Fruit fly (Drosophila melanogaster) whole organism, embryonic: Measurements from ENCODE around the gene BBIP1.
A peak's percentile ranks its signal among the peaks of the same experiment; 100 is the strongest.

Source experiments
- ATbp ChIP-seq: fragments of 200-800 bp; sonication (Bioruptor generic); optimal IDR thresholded peaks from 2 replicates; lab custom pipeline; 2017; ENCODE audit warnings: missing biosample characterization, mild to moderate bottlenecking, missing genetic modification characterization, missing genetic modification reagents
- Asciz ChIP-seq: fragments of 200-800 bp; sonication (Bioruptor generic); optimal IDR thresholded peaks from 2 replicates; lab custom pipeline; 2017; ENCODE audit warnings: missing biosample characterization, mild to moderate bottlenecking, missing genetic modification characterization, missing genetic modification reagents
- Bgb ChIP-seq: fragments of 200-800 bp; sonication (Bioruptor generic); IDR thresholded peaks from 2 replicates; pipeline ENCODE4 v1.3.6; 2022; ENCODE audit warnings: missing biosample characterization, missing genetic modification characterization; ENCODE audit not compliant: partially characterized antibody
- CG10462 ChIP-seq: fragments of 200-800 bp; sonication (Bioruptor generic); optimal IDR thresholded peaks from 2 replicates; lab custom pipeline; 2016; ENCODE audit warnings: missing biosample characterization, missing genetic modification characterization
- CG10959 ChIP-seq: fragments of 200-800 bp; sonication (Bioruptor generic); IDR thresholded peaks from 2 replicates; pipeline ENCODE4 v1.3.6; 2022; ENCODE audit warnings: missing biosample characterization, missing genetic modification characterization
- CG12104 ChIP-seq: fragments of 200-800 bp; sonication (Bioruptor generic); optimal IDR thresholded peaks from 3 replicates; lab custom pipeline; 2016; ENCODE audit warnings: missing biosample characterization, missing genetic modification characterization
- CG12155 ChIP-seq: fragments of 200-800 bp; sonication (Bioruptor generic); optimal IDR thresholded peaks from 3 replicates; lab custom pipeline; 2016; ENCODE audit warnings: missing biosample characterization, missing genetic modification characterization
- CG13894 ChIP-seq: fragments of 200-800 bp; sonication (Bioruptor generic); optimal IDR thresholded peaks from 3 replicates; lab custom pipeline; 2018; ENCODE audit warnings: missing biosample characterization, mild to moderate bottlenecking, missing genetic modification characterization, moderate library complexity
- CG15073 ChIP-seq: fragments of 200-800 bp; sonication (Bioruptor generic); optimal IDR thresholded peaks from 2 replicates; lab custom pipeline; 2016; ENCODE audit warnings: missing biosample characterization, missing genetic modification characterization
- CG16779 ChIP-seq: fragments of 200-800 bp; sonication (Bioruptor generic); IDR thresholded peaks from 2 replicates; pipeline ENCODE4 v1.3.6; 2022; ENCODE audit warnings: missing biosample characterization, missing genetic modification characterization
- CG17612 ChIP-seq: fragments of 200-800 bp; sonication (Bioruptor generic); IDR thresholded peaks from 2 replicates; pipeline ENCODE4 v1.3.6; 2022; ENCODE audit warnings: missing biosample characterization, missing genetic modification characterization
- CG1832 ChIP-seq: fragments of 200-800 bp; sonication (Bioruptor generic); optimal IDR thresholded peaks from 2 replicates; lab custom pipeline; 2017; ENCODE audit warnings: missing biosample characterization, mild to moderate bottlenecking, missing genetic modification characterization, inconsistent platforms
- CG32767 ChIP-seq: fragments of 200-800 bp; sonication (Bioruptor generic); IDR thresholded peaks from 2 replicates; pipeline ENCODE4 v1.3.6; 2022; ENCODE audit warnings: missing biosample characterization, missing genetic modification characterization
- CG4820 ChIP-seq: fragments of 200-800 bp; sonication (Bioruptor generic); optimal IDR thresholded peaks from 3 replicates; lab custom pipeline; 2016; ENCODE audit warnings: missing biosample characterization, missing genetic modification characterization
- CG7928 ChIP-seq: fragments of 200-800 bp; sonication (Bioruptor generic); optimal IDR thresholded peaks from 2 replicates; lab custom pipeline; 2017; ENCODE audit warnings: missing biosample characterization, mild to moderate bottlenecking, missing genetic modification characterization
- CG7987 ChIP-seq: fragments of 200-800 bp; sonication (Bioruptor generic); optimal IDR thresholded peaks from 2 replicates; lab custom pipeline; 2018; ENCODE audit warnings: missing biosample characterization, mild to moderate bottlenecking, missing genetic modification characterization, moderate library complexity
- CG8765 ChIP-seq: fragments of 200-800 bp; sonication (Bioruptor generic); IDR thresholded peaks from 2 replicates; pipeline ENCODE4 v1.3.6; 2022; ENCODE audit warnings: missing biosample characterization, missing genetic modification characterization
- CHES-1-like ChIP-seq: fragments of 200-800 bp; sonication (Bioruptor generic); optimal IDR thresholded peaks from 2 replicates; lab custom pipeline; 2016; ENCODE audit warnings: missing biosample characterization, missing genetic modification characterization
- E2f1 ChIP-seq: fragments of 200-800 bp; sonication (Bioruptor generic); IDR thresholded peaks from 2 replicates; pipeline ENCODE4 v1.3.6; 2022; ENCODE audit warnings: missing biosample characterization, missing genetic modification characterization
- Ets65A ChIP-seq: fragments of 200-800 bp; sonication (Bioruptor generic); peaks from one replicate; lab custom pipeline; 2016; ENCODE audit warnings: missing biosample characterization, missing genetic modification characterization
- HLH54F ChIP-seq: fragments of 200-800 bp; sonication (Bioruptor generic); optimal IDR thresholded peaks from 3 replicates; lab custom pipeline; 2016; ENCODE audit warnings: missing biosample characterization, missing genetic modification characterization
- Hand ChIP-seq: fragments of 200-800 bp; sonication (Bioruptor generic); optimal IDR thresholded peaks from 2 replicates; lab custom pipeline; 2017; ENCODE audit warnings: mild to moderate bottlenecking, missing biosample characterization, missing genetic modification reagents, missing genetic modification characterization
- Hey ChIP-seq: fragments of 200-800 bp; sonication (Bioruptor generic); optimal IDR thresholded peaks from 3 replicates; lab custom pipeline; 2018; ENCODE audit warnings: missing biosample characterization, mild to moderate bottlenecking, missing genetic modification characterization
- HmgD ChIP-seq: fragments of 200-800 bp; sonication (Bioruptor generic); optimal IDR thresholded peaks from 3 replicates; lab custom pipeline; 2016; ENCODE audit warnings: missing biosample characterization, missing genetic modification characterization
- Hr3 ChIP-seq: fragments of 200-800 bp; sonication (Bioruptor generic); optimal IDR thresholded peaks from 3 replicates; lab custom pipeline; 2016; ENCODE audit warnings: missing biosample characterization, missing genetic modification characterization
- Hr51 ChIP-seq, 2 experiments: fragments of 200-800 bp; sonication (Bioruptor generic); optimal IDR thresholded peaks; 2 replicates in 1 of 2; 3 replicates in 1 of 2; lab custom pipeline; 2016 to 2018; ENCODE audit warnings: missing biosample characterization in 2 of 2, missing genetic modification characterization in 2 of 2, mild to moderate bottlenecking in 1 of 2, moderate library complexity in 1 of 2
- MESR4 ChIP-seq: fragments of 200-800 bp; sonication (Bioruptor generic); optimal IDR thresholded peaks from 2 replicates; lab custom pipeline; 2018; ENCODE audit warnings: missing biosample characterization, mild to moderate bottlenecking, missing genetic modification characterization, moderate library complexity
- Nf-YA ChIP-seq: fragments of 200-800 bp; sonication (Bioruptor generic); IDR thresholded peaks from 2 replicates; pipeline ENCODE4 v1.3.6; 2022; ENCODE audit warnings: missing biosample characterization, missing genetic modification characterization
- Nf-YC ChIP-seq: fragments of 200-800 bp; optimal IDR thresholded peaks from 3 replicates; lab custom pipeline; 2019; ENCODE audit warnings: missing biosample characterization, mild to moderate bottlenecking, missing genetic modification characterization, moderate library complexity
- ab ChIP-seq: fragments of 200-800 bp; sonication (Bioruptor generic); optimal IDR thresholded peaks from 2 replicates; lab custom pipeline; 2016; ENCODE audit warnings: missing biosample characterization, missing genetic modification characterization
- ase ChIP-seq: fragments of 200-800 bp; sonication (Bioruptor generic); IDR thresholded peaks from 3 replicates; pipeline ENCODE4 v1.3.6; 2022; ENCODE audit warnings: missing biosample characterization, missing genetic modification characterization
- ash1 ChIP-seq: fragments of 200-800 bp; sonication (Bioruptor generic); optimal IDR thresholded peaks from 2 replicates; lab custom pipeline; 2018; ENCODE audit warnings: missing biosample characterization, mild to moderate bottlenecking, missing genetic modification characterization
- cato ChIP-seq: fragments of 200-800 bp; sonication (Bioruptor generic); optimal IDR thresholded peaks from 2 replicates; lab custom pipeline; 2016; ENCODE audit warnings: missing biosample characterization, missing genetic modification characterization, borderline replicate concordance
- ci ChIP-seq: fragments of 200-800 bp; sonication (Bioruptor generic); IDR thresholded peaks from 3 replicates; pipeline ENCODE4 v1.3.6; 2022; ENCODE audit warnings: missing biosample characterization, missing genetic modification characterization
- crc ChIP-seq: fragments of 200-800 bp; sonication (Bioruptor generic); optimal IDR thresholded peaks from 2 replicates; lab custom pipeline; 2016; ENCODE audit warnings: missing biosample characterization, missing genetic modification characterization
- dpn ChIP-seq, 2 experiments: fragments of 200-800 bp; sonication (Bioruptor generic); optimal IDR thresholded peaks; 3 replicates each; lab custom pipeline; 2016; ENCODE audit warnings: missing biosample characterization in 2 of 2, missing genetic modification characterization in 2 of 2
- emc ChIP-seq: fragments of 200-800 bp; sonication (Bioruptor generic); optimal IDR thresholded peaks from 2 replicates; lab custom pipeline; 2016; ENCODE audit warnings: missing biosample characterization, missing genetic modification characterization
- eve ChIP-seq, 2 experiments: fragments of >200 bp; optimal IDR thresholded peaks; 2 replicates each; lab custom pipeline; 2017; ENCODE audit warnings: missing biosample characterization in 2 of 2, missing genetic modification characterization in 2 of 2
- fd102C ChIP-seq: fragments of 200-800 bp; sonication (Bioruptor generic); optimal IDR thresholded peaks from 2 replicates; lab custom pipeline; 2018; ENCODE audit warnings: missing biosample characterization, mild to moderate bottlenecking, missing genetic modification characterization, moderate library complexity
- insv ChIP-seq, 2 experiments: fragments of 200-800 bp; sonication (Bioruptor generic); optimal IDR thresholded peaks; 3 replicates each; lab custom pipeline; 2016 to 2018; ENCODE audit warnings: missing biosample characterization in 2 of 2, missing genetic modification characterization in 2 of 2
- jumu ChIP-seq: fragments of 200-800 bp; sonication (Bioruptor generic); optimal IDR thresholded peaks from 3 replicates; lab custom pipeline; 2016; ENCODE audit warnings: missing biosample characterization, missing genetic modification characterization
- kah ChIP-seq: fragments of 200-800 bp; sonication (Bioruptor generic); optimal IDR thresholded peaks from 2 replicates; lab custom pipeline; 2018; ENCODE audit warnings: missing biosample characterization, mild to moderate bottlenecking, missing genetic modification characterization
- knrl ChIP-seq: fragments of 200-800 bp; sonication (Bioruptor generic); IDR thresholded peaks from 3 replicates; pipeline ENCODE4 v1.3.6; 2022; ENCODE audit warnings: missing biosample characterization, missing genetic modification characterization; ENCODE audit not compliant: partially characterized antibody
- lola ChIP-seq, 3 experiments: fragments of >200 bp in 2 of 3; fragments of 200-800 bp in 1 of 3; sonication (Bioruptor generic) in 1 of 3; optimal IDR thresholded peaks; 2 replicates each; lab custom pipeline; 2017 to 2019; ENCODE audit warnings: missing biosample characterization in 3 of 3, missing genetic modification characterization in 3 of 3, mild to moderate bottlenecking in 1 of 3, moderate library complexity in 1 of 3
- mirr ChIP-seq: fragments of 200-800 bp; sonication (Bioruptor generic); optimal IDR thresholded peaks from 3 replicates; lab custom pipeline; 2018; ENCODE audit warnings: missing biosample characterization, mild to moderate bottlenecking, missing genetic modification characterization
- repo ChIP-seq: fragments of 200-800 bp; sonication (Bioruptor generic); optimal IDR thresholded peaks from 2 replicates; lab custom pipeline; 2016; ENCODE audit warnings: missing biosample characterization, missing genetic modification characterization
- slp2 ChIP-seq: fragments of 200-800 bp; sonication (Bioruptor generic); optimal IDR thresholded peaks from 2 replicates; lab custom pipeline; 2016; ENCODE audit warnings: missing biosample characterization, missing genetic modification characterization
- tap ChIP-seq: fragments of 200-800 bp; optimal IDR thresholded peaks from 3 replicates; lab custom pipeline; 2019; ENCODE audit warnings: missing biosample characterization, mild to moderate bottlenecking, missing genetic modification characterization, moderate library complexity
- tio ChIP-seq: fragments of 200-800 bp; sonication (Bioruptor generic); optimal IDR thresholded peaks from 2 replicates; lab custom pipeline; 2017; ENCODE audit warnings: missing biosample characterization, missing genetic modification characterization, inconsistent platforms
- wek ChIP-seq: fragments of 200-800 bp; sonication (Bioruptor generic); optimal IDR thresholded peaks from 3 replicates; lab custom pipeline; 2018; ENCODE audit warnings: missing biosample characterization, mild to moderate bottlenecking, missing genetic modification characterization, moderate library complexity

BBIP1 gene

DNA sequence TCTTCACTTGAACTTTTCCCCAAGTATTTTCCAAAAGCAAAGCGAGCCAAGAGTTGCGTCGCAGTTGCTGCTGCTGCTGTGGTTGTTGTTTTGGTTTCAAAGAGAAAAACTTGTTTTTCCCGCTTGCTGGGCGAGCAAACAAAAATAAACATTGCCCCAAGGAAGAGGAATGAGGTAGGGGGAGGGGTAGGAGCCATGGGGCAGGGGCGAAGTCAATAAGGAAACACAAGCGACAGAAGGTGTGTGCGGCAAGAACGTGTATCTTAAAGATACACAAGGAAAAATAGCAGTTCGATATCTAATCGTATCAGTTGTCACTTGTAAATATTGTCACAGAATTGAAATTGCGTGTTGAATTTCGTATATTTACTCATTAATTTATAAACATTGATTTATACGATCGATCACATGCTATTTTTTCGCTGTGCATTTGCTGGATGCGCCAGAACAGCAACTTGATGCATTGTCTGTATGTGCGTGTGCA is 10.6 kb upstream of the BBIP1 start (continued):
- peak; percentile 5 for TF ChIP-seq slp2 (GFP tag; lab: Kevin White, UChicago)
- peak; percentile 15 for TF ChIP-seq crc (GFP tag; lab: Kevin White, UChicago)
- TF ChIP-seq CHES-1-like (GFP tag; lab: Kevin White, UChicago): no peak
- no peak for TF ChIP-seq insv (GFP tag; optimal IDR thresholded peaks at IDR 0.05; lab: Kevin White, UChicago)
- peak; percentile 20 for TF ChIP-seq CG12155 (GFP tag; lab: Kevin White, UChicago)
- peak; percentile 72 for TF ChIP-seq mirr (GFP tag; lab: Kevin White, UChicago)
- TF ChIP-seq ab (GFP tag; lab: Kevin White, UChicago): no peak
- TF ChIP-seq Nf-YA: 0 out of 2 replicates have a peak, but pooled peaks have one; percentile 12
- no peak for TF ChIP-seq ash1
- no peak for TF ChIP-seq cato
- TF ChIP-seq CG17612 (GFP tag; lab: Robert Waterston, UW): 0 out of 2 replicates have a peak, but pooled peaks have one; percentile 39
- TF ChIP-seq Bgb (GFP tag; lab: Robert Waterston, UW): no peak
- peak; percentile 70 for TF ChIP-seq wek (GFP tag; lab: Kevin White, UChicago)
- peak; percentile 11 to 66 for TF ChIP-seq dpn (GFP tag; optimal IDR thresholded peaks at IDR 0.05; lab: Kevin White, UChicago)
- TF ChIP-seq MESR4 (GFP tag; lab: Kevin White, UChicago): peak; percentile 25
- no peak for TF ChIP-seq CG32767
- no peak for TF ChIP-seq CG1832 (GFP tag; lab: Kevin White, UChicago)
- peak; percentile 13 for TF ChIP-seq CG15073 (GFP tag; lab: Kevin White, UChicago)
- 0 out of 3 replicates have a peak, but pooled peaks have one; percentile 54 for TF ChIP-seq ase (GFP tag; lab: Robert Waterston, UW)
- TF ChIP-seq CG10959 (GFP tag; lab: Robert Waterston, UW): peak; percentile 67
- 0 out of 2 replicates have a peak, but pooled peaks have one; percentile 24 for TF ChIP-seq CG16779 (GFP tag; lab: Robert Waterston, UW)
- peak; percentile 48 for TF ChIP-seq Hey (tag; lab: Kevin White, UChicago)
- TF ChIP-seq Hand: peak; percentile 19
- TF ChIP-seq CG8765 (GFP tag; lab: Robert Waterston, UW): no peak; the same call in 1 of the 2 replicates
- TF ChIP-seq ATbp (GFP tag; lab: Kevin White, UChicago): peak; percentile 71
- peak; percentile 38 for TF ChIP-seq CG7987 (GFP tag; lab: Kevin White, UChicago)
- TF ChIP-seq Hr3 (GFP tag; lab: Kevin White, UChicago): peak; percentile 38
- TF ChIP-seq HLH54F (GFP tag; lab: Kevin White, UChicago): no peak
- TF ChIP-seq CG7928 (GFP tag; lab: Kevin White, UChicago): no peak
- TF ChIP-seq CG10462 (GFP tag; lab: Kevin White, UChicago): no peak
- peak; percentile 68 for TF ChIP-seq CG12104 (GFP tag; lab: Kevin White, UChicago)
- TF ChIP-seq kah (GFP tag; lab: Kevin White, UChicago): peak; percentile 64
- TF ChIP-seq repo: no peak
- peak; percentile 64 for TF ChIP-seq tap
- TF ChIP-seq CG13894 (tag; lab: Kevin White, UChicago): no peak
- TF ChIP-seq Hr51 (GFP tag; optimal IDR thresholded peaks at IDR 0.05; lab: Kevin White, UChicago): peak in 1 of 2 experiments; percentile 9
- TF ChIP-seq Asciz (GFP tag; lab: Kevin White, UChicago): peak; percentile 82
- TF ChIP-seq HmgD (GFP tag; lab: Kevin White, UChicago): no peak
- peak; percentile 74 for TF ChIP-seq E2f1 (GFP tag; lab: Robert Waterston, UW)
- no peak for TF ChIP-seq emc
- TF ChIP-seq Nf-YC (tag; lab: Kevin White, UChicago): no peak
- peak in 1 of 3 experiments; percentile 86 for TF ChIP-seq lola (GFP tag; optimal IDR thresholded peaks at IDR 0.05; lab: Kevin White, UChicago)
- TF ChIP-seq knrl: 0 out of 3 replicates have a peak, but pooled peaks have one; percentile 14
- TF ChIP-seq Ets65A (GFP tag; lab: Kevin White, UChicago): no peak
- peak; percentile 28 for TF ChIP-seq tio (GFP tag; lab: Kevin White, UChicago)
- peak; percentile 87 for TF ChIP-seq ci (GFP tag; lab: Robert Waterston, UW)
- TF ChIP-seq eve (GFP tag; optimal IDR thresholded peaks at IDR 0.05; lab: Kevin White, UChicago): no peak
- peak; percentile 36 for TF ChIP-seq jumu (GFP tag; lab: Kevin White, UChicago)
- peak; percentile 58 for TF ChIP-seq CG4820 (GFP tag; lab: Kevin White, UChicago)
- TF ChIP-seq fd102C (GFP tag; lab: Kevin White, UChicago): peak; percentile 47
